Worm (Caenorhabditis elegans) whole organism, L1 larva: ENCODE results near the gene C05B5.16.

Experiments
- C34B4.2 ChIP-seq: sonication (generic microtip); optimal IDR thresholded peaks from 2 replicates; lab custom pipeline; 2017; ENCODE audit warnings: mild to moderate bottlenecking, missing genetic modification characterization, missing compliant biosample characterization
- aha-1 ChIP-seq: fragments of 150-350 bp; optimal IDR thresholded peaks from 2 replicates; lab custom pipeline; 2014; ENCODE audit warnings: missing biosample characterization, missing genetic modification characterization
- blmp-1 ChIP-seq: fragments of 150-350 bp; optimal IDR thresholded peaks from 2 replicates; lab custom pipeline; 2014; ENCODE audit warnings: missing biosample characterization, missing genetic modification characterization
- ceh-8 ChIP-seq: fragments of 200-800 bp; sonication (Bioruptor generic); optimal IDR thresholded peaks from 2 replicates; lab custom pipeline; 2018; ENCODE audit warnings: mild to moderate bottlenecking, missing genetic modification characterization, moderate library complexity, missing compliant biosample characterization
- ceh-88 ChIP-seq: fragments of 200-800 bp; sonication (Bioruptor generic); IDR thresholded peaks from 2 replicates; pipeline ENCODE4 v1.3.6; 2022; ENCODE audit warnings: missing genetic modification characterization, missing compliant biosample characterization
- ceh-90 ChIP-seq: sonication (generic microtip); optimal IDR thresholded peaks from 2 replicates; lab custom pipeline; 2016; ENCODE audit warnings: missing genetic modification characterization, missing compliant biosample characterization
- dpl-1 ChIP-seq, 3 experiments: fragments of 150-350 bp in 2 of 3; sonication (generic microtip) in 1 of 3; optimal IDR thresholded peaks; 2 replicates each; lab custom pipeline; 2014 to 2017; ENCODE audit warnings: missing biosample characterization in 3 of 3, missing genetic modification characterization in 3 of 3, missing genetic modification reagents in 3 of 3
- dsc-1 ChIP-seq: sonication (generic microtip); optimal IDR thresholded peaks from 2 replicates; lab custom pipeline; 2016; ENCODE audit warnings: mild to moderate bottlenecking, missing genetic modification characterization, missing compliant biosample characterization
- egl-13 ChIP-seq: sonication (generic microtip); optimal IDR thresholded peaks from 2 replicates; lab custom pipeline; 2016; ENCODE audit warnings: missing genotype, missing genetic modification reagents, missing genetic modification characterization, missing compliant biosample characterization
- elt-3 ChIP-seq, 6 experiments: fragments of 150-350 bp in 1 of 6; sonication (generic microtip); optimal IDR thresholded peaks; 2 replicates each; lab custom pipeline; 2017 to 2018; ENCODE audit warnings: missing biosample characterization in 6 of 6, missing genetic modification characterization in 6 of 6, inconsistent platforms in 1 of 6
- fkh-10 ChIP-seq: sonication (generic microtip); optimal IDR thresholded peaks from 2 replicates; lab custom pipeline; 2017; ENCODE audit warnings: missing biosample characterization, missing genetic modification reagents, missing genetic modification characterization
- fkh-8 ChIP-seq: sonication (generic microtip); optimal IDR thresholded peaks from 2 replicates; lab custom pipeline; 2016; ENCODE audit warnings: mild to moderate bottlenecking, missing genetic modification characterization, missing compliant biosample characterization
- fos-1 ChIP-seq: fragments of 150-350 bp; optimal IDR thresholded peaks from 2 replicates; lab custom pipeline; 2014; ENCODE audit warnings: missing biosample characterization, missing genetic modification characterization
- grh-1 ChIP-seq: fragments of 200-800 bp; sonication (Bioruptor generic); IDR thresholded peaks from 2 replicates; pipeline ENCODE4 v1.3.6; 2022; ENCODE audit warnings: missing genetic modification reagents, missing genetic modification characterization, missing compliant biosample characterization
- jun-1 ChIP-seq: fragments of 150-350 bp; optimal IDR thresholded peaks from 2 replicates; lab custom pipeline; 2014; ENCODE audit warnings: missing biosample characterization, missing genetic modification reagents, missing genetic modification characterization
- lin-13 ChIP-seq: fragments of 150-350 bp; optimal IDR thresholded peaks from 2 replicates; lab custom pipeline; 2014; ENCODE audit warnings: missing biosample characterization, missing genetic modification reagents, missing genetic modification characterization
- mep-1 ChIP-seq: fragments of 150-350 bp; optimal IDR thresholded peaks from 2 replicates; lab custom pipeline; 2014; ENCODE audit warnings: missing biosample characterization, missing genetic modification characterization
- nhr-11 ChIP-seq: fragments of 150-350 bp; optimal IDR thresholded peaks from 2 replicates; lab custom pipeline; 2014; ENCODE audit warnings: missing biosample characterization, missing genetic modification characterization
- nhr-12 ChIP-seq: sonication (generic microtip); optimal IDR thresholded peaks from 2 replicates; lab custom pipeline; 2017; ENCODE audit warnings: missing biosample characterization, missing genetic modification characterization
- nhr-20 ChIP-seq: sonication (generic microtip); optimal IDR thresholded peaks from 2 replicates; lab custom pipeline; 2016; ENCODE audit warnings: mild to moderate bottlenecking, missing genetic modification characterization, missing compliant biosample characterization
- nhr-47 ChIP-seq: sonication (generic microtip); optimal IDR thresholded peaks from 2 replicates; lab custom pipeline; 2016; ENCODE audit warnings: mild to moderate bottlenecking, missing genetic modification characterization, moderate library complexity, missing compliant biosample characterization
- nhr-71 ChIP-seq: sonication (generic microtip); optimal IDR thresholded peaks from 2 replicates; lab custom pipeline; 2016; ENCODE audit warnings: mild to moderate bottlenecking, missing genetic modification characterization, moderate library complexity, missing compliant biosample characterization
- nhr-85 ChIP-seq: sonication (generic microtip); peaks from one replicate; lab custom pipeline; 2016; ENCODE audit warnings: missing genetic modification characterization, inconsistent platforms, missing compliant biosample characterization
- pax-3 ChIP-seq: fragments of 200-800 bp; sonication (Bioruptor generic); optimal IDR thresholded peaks from 2 replicates; lab custom pipeline; 2018; ENCODE audit warnings: mild to moderate bottlenecking, missing genetic modification characterization, moderate library complexity, missing compliant biosample characterization
- rnt-1 ChIP-seq: sonication (generic microtip); optimal IDR thresholded peaks from 2 replicates; lab custom pipeline; 2016; ENCODE audit warnings: mild to moderate bottlenecking, missing genetic modification characterization, moderate library complexity, missing compliant biosample characterization
- sox-4 ChIP-seq: sonication (generic microtip); optimal IDR thresholded peaks from 2 replicates; lab custom pipeline; 2016; ENCODE audit warnings: missing genetic modification characterization, missing compliant biosample characterization
- swsn-7 ChIP-seq: sonication (generic microtip); optimal IDR thresholded peaks from 2 replicates; lab custom pipeline; 2016; ENCODE audit warnings: missing genetic modification characterization, missing compliant biosample characterization
- tlp-1 ChIP-seq: fragments of 150-350 bp; optimal IDR thresholded peaks from 2 replicates; lab custom pipeline; 2014; ENCODE audit warnings: missing biosample characterization, missing genetic modification characterization
- unc-30 ChIP-seq: sonication (generic microtip); optimal IDR thresholded peaks from 2 replicates; lab custom pipeline; 2017; ENCODE audit warnings: missing biosample characterization, missing genetic modification characterization
- unc-98 ChIP-seq: fragments of 200-800 bp; sonication (Bioruptor generic); IDR thresholded peaks from 2 replicates; pipeline ENCODE4 v1.3.6; 2022; ENCODE audit warnings: missing genetic modification characterization, missing compliant biosample characterization
- xbp-1 ChIP-seq: sonication (generic microtip); optimal IDR thresholded peaks from 2 replicates; lab custom pipeline; 2016; ENCODE audit warnings: missing genetic modification characterization, missing compliant biosample characterization
- zag-1 ChIP-seq: fragments of 150-350 bp; optimal IDR thresholded peaks from 2 replicates; lab custom pipeline; 2014; ENCODE audit warnings: missing biosample characterization, missing genetic modification characterization
- ztf-11 ChIP-seq, 2 experiments: sonication (generic microtip); optimal IDR thresholded peaks; 2 replicates each; lab custom pipeline; 2016 to 2017; ENCODE audit warnings: missing genetic modification characterization in 2 of 2, missing biosample characterization in 1 of 2, missing compliant biosample characterization in 1 of 2
- ztf-4 ChIP-seq: fragments of 150-350 bp; optimal IDR thresholded peaks from 2 replicates; lab custom pipeline; 2014; ENCODE audit warnings: missing biosample characterization, missing genetic modification characterization

The C05B5.16 gene

DNA sequence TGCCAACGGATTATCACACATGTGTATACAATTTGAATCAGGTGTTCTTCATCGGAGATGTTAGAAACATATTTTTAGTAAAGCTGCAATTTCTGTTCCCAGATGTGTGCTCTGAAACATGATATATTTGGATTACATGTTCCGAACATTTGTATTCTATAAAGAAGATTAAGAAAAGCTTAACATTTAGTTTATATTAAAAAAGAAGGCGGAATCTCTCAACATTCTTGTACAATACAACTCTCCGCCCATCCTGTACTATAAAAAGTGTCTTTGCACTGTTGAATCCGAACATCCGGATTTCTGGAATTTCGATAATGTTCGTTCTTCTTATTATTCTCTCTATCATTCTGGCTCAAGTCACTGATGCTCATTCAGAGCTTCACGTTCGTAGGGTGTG, 15.7 kb downstream of the C05B5.16 start, which contains the start of gene ins-23:
ins-23 (plus strand) TSS at position 301 of the 400 bp plus-strand sequence.
- TF ChIP-seq unc-98 (GFP tag; lab: Robert Waterston, UW) = no peak

DNA sequence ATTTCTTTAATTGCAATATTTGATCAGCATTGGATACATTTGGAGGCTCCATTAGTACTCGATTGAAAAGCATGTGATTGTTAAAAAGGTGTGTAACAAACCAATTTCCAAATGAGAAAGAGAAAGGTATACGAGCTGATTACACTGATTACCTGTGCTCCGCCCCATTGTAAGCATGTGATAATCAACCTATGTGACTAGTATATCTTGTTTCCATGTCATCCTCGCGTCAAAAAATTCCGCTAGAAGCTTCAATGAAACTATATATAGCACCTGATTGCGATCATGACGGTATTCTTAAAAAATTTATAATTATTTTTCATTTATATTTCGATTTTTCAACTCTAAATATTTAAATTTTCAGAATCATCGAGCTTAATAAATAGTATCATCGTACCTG, 18.3 kb downstream of the C05B5.16 start, which contains the start of gene M04D8.4:
M04D8.4 (minus strand) TSS at position 101 of the 400 bp plus-strand sequence.
- TF ChIP-seq tlp-1 (tag; lab: Kevin White, UChicago) (no peak), ceh-8 (GFP tag; lab: Kevin White, UChicago) (peak; percentile 60)

ce11 chrIII:10033213-10033612, 21.0 kb downstream of the C05B5.16 start, which contains the start of gene M04D8.5:
Gene M04D8.5 (minus strand): TSS chrIII:10033313.
- no peak for TF ChIP-seq dpl-1 (GFP tag; optimal IDR thresholded peaks at IDR 0.05; lab: Kevin White, UChicago)
- no peak for TF ChIP-seq unc-30 (tag; lab: Kevin White, UChicago)
- no peak for TF ChIP-seq elt-3 (tag; optimal IDR thresholded peaks at IDR 0.05; lab: Kevin White, UChicago)
- no peak for TF ChIP-seq jun-1 (tag; lab: Kevin White, UChicago)

DNA sequence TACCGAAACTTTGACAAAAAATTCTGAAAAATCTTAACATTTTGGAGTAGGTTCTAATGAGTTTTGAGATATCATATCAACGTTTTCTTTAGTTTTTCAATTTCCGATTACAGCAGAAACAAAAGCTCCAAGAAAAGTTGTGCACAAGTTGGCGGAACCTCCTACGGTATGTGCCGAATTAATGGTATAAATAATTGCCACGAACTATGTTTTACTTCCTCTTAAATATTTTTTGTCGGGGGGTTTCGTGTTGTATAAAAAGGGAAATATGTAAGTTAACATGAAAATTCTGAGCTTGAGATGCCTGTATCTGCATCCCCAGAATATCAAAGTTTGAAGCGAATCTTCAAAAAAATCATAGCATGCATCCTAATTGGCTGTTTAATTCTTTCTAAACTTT, 21.6 kb downstream of the C05B5.16 start, which contains the start of gene M04D8.8:
M04D8.8 (plus strand) TSS at position 301 of the 400 bp plus-strand sequence.
- no peak for TF ChIP-seq nhr-85 (tag; lab: Kevin White, UChicago)
- TF ChIP-seq sox-4 (tag; lab: Kevin White, UChicago) = no peak

DNA sequence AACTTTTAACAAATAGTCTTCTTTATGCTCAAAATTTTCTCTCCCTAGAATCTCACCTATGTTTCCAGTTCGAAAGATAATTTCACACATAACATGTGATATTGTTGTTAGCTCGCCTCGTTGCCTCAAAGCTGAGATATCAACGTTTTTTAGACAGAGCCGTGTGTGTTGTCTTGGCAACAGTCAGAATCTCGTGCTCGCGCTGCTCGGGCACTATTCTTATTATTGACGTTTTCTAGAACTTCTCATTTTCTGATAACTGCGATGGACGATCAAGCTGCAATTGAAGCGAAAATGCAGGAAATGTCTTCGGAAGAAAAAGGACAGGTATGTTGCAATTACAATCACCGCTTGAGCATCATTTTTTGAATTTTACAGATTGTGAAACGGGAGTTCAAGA, 23.5 kb downstream of the C05B5.16 start, which contains the start of gene xbx-3:
xbx-3 (plus strand) TSS at position 163 of the 400 bp plus-strand sequence.
- TF ChIP-seq fkh-8 (tag; lab: Kevin White, UChicago) = peak; percentile 98
- TF ChIP-seq dpl-1 (GFP tag; optimal IDR thresholded peaks at IDR 0.05; lab: Kevin White, UChicago) = no peak
- TF ChIP-seq ztf-11 (tag; optimal IDR thresholded peaks at IDR 0.05; lab: Kevin White, UChicago) = no peak
- TF ChIP-seq zag-1 (tag; lab: Kevin White, UChicago) = no peak
- no peak for TF ChIP-seq elt-3 (tag; optimal IDR thresholded peaks at IDR 0.05; lab: Kevin White, UChicago)
- peak; percentile 34 for TF ChIP-seq ztf-4 (tag; lab: Kevin White, UChicago)
- no peak for TF ChIP-seq rnt-1
- no peak for TF ChIP-seq blmp-1 (tag; lab: Kevin White, UChicago)
- peak; percentile 20 for TF ChIP-seq mep-1 (tag; lab: Kevin White, UChicago)
- TF ChIP-seq nhr-20 (tag; lab: Kevin White, UChicago) = peak; percentile 13
- TF ChIP-seq nhr-11 (tag; lab: Kevin White, UChicago) = peak; percentile 66
- TF ChIP-seq unc-98 (GFP tag; lab: Robert Waterston, UW) = no peak
- TF ChIP-seq pax-3 (tag; lab: Kevin White, UChicago) = peak; percentile 29
- peak; percentile 44 for TF ChIP-seq swsn-7
- peak; percentile 84 for TF ChIP-seq sox-4 (tag; lab: Kevin White, UChicago)
- no peak for TF ChIP-seq fos-1 (tag; lab: Kevin White, UChicago)
- peak; percentile 84 for TF ChIP-seq nhr-71 (tag; lab: Kevin White, UChicago)
- no peak for TF ChIP-seq grh-1 (GFP tag; lab: Robert Waterston, UW)
- TF ChIP-seq nhr-47 (tag; lab: Kevin White, UChicago) = peak; percentile 79
- no peak for TF ChIP-seq aha-1 (tag; lab: Kevin White, UChicago)
- TF ChIP-seq xbp-1 = peak; percentile 27
- no peak for TF ChIP-seq ceh-90 (tag; lab: Kevin White, UChicago)
- no peak for TF ChIP-seq ceh-88 (GFP tag; lab: Robert Waterston, UW)
- no peak for TF ChIP-seq lin-13
- peak; percentile 17 for TF ChIP-seq fkh-10 (GFP tag; lab: Kevin White, UChicago)
- TF ChIP-seq nhr-12 (tag; lab: Kevin White, UChicago) = no peak
- TF ChIP-seq egl-13 (tag; lab: Kevin White, UChicago) = no peak
- TF ChIP-seq dsc-1 (tag; lab: Kevin White, UChicago) = peak; percentile 29
- no peak for TF ChIP-seq C34B4.2 (tag; lab: Kevin White, UChicago)
